Worm (Caenorhabditis elegans): ENCODE results near the gene C18B2.3.

ce11 chrX:3602622-3603021 lies 991 bp downstream of the C18B2.3 start:
- TF ChIP-seq sdz-12 (GFP tag; optimal IDR thresholded peaks at IDR 0.05) (no peak), nhr-11 (tag; optimal IDR thresholded peaks at IDR 0.05) (no peak), hlh-30 (tag; optimal IDR thresholded peaks at IDR 0.05; ENCODE audit: insufficient read depth) (no peak), nhr-237 (tag; optimal IDR thresholded peaks at IDR 0.05) (no peak), ces-1 (GFP tag; optimal IDR thresholded peaks at IDR 0.05) (no peak), zfp-2 (tag; optimal IDR thresholded peaks at IDR 0.05) (no peak)
